Fruit fly (Drosophila melanogaster): ENCODE results near the gene CG31954.

Gene CG31954

DNA sequence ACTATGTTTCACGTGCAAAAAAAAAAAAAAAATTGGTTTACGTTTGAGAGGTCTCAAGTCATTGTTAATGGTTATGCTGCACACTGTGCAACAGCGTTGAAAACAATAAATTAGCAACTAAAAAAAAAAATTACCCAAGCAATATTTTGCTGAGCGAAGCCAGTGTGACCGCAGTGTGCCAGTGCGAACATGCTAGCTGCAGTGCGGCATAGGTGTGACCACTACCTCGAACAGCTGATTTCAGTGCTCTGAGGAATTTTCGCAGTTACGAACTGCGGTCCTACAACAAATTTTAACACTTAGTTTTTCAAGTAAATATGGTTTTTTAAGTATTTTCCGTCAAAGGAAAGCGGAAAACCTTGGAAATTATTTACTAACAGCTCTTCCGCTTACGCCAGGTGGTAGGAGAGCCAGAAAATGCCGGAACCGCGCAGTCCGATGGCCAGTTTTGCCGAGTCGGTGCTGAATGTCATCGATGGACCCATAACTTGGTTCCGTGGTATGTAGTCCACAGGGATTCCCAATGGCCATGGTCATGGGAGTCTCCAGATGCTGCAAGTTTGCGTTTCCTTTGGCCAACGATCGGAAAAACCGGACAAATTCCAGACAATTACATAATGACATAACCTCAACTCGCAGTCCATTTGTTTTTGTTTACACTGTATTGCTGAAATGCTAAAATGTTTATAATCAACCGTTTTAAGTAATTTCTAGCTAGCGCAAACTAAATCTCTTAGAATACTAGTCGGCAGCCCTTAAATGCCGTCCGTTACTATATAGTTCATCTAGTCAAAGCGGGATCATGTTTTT is 43.8 kb downstream of the CG31954 start, which contains the start of the genes msl-2 and ND-PDSW (continued):
- TF ChIP-seq Opbp (GFP tag; IDR thresholded peaks at IDR 0.05; ENCODE audit: partially characterized antibody): peak; percentile 45; the same call in 2 of the 3 replicates
- no peak for TF ChIP-seq CG2875 (GFP tag; optimal IDR thresholded peaks at IDR 0.05)
- no peak for TF ChIP-seq tll (GFP tag; optimal IDR thresholded peaks at IDR 0.05)
- TF ChIP-seq CG7928 (GFP tag; optimal IDR thresholded peaks at IDR 0.05): no peak
- no peak for TF ChIP-seq br (optimal IDR thresholded peaks at IDR 0.05)
- TF ChIP-seq fd102C (GFP tag; optimal IDR thresholded peaks at IDR 0.05): no peak
- TF ChIP-seq Oaz (GFP tag; IDR thresholded peaks at IDR 0.05): no peak
- no peak for TF ChIP-seq lilli (GFP tag; optimal IDR thresholded peaks at IDR 0.05)
- no peak for TF ChIP-seq HLH54F (GFP tag; optimal IDR thresholded peaks at IDR 0.05)
- no peak for TF ChIP-seq yki (optimal IDR thresholded peaks at IDR 0.05)
- no peak for TF ChIP-seq Max (GFP tag; optimal IDR thresholded peaks at IDR 0.05)
- no peak for TF ChIP-seq Side (GFP tag; optimal IDR thresholded peaks at IDR 0.05)
- no peak for TF ChIP-seq CG17829 (tag; optimal IDR thresholded peaks at IDR 0.05)
- no peak for TF ChIP-seq crc (GFP tag; optimal IDR thresholded peaks at IDR 0.05)
- no peak for TF ChIP-seq vfl (GFP tag; optimal IDR thresholded peaks at IDR 0.05)
- peak; percentile 44 for TF ChIP-seq dm (GFP tag; optimal IDR thresholded peaks at IDR 0.05)
- no peak for TF ChIP-seq gt (GFP tag; IDR thresholded peaks at IDR 0.05)
- TF ChIP-seq CG18476 (GFP tag; optimal IDR thresholded peaks at IDR 0.05): no peak
- no peak for TF ChIP-seq fd3F (GFP tag; optimal IDR thresholded peaks at IDR 0.05)
- peak; percentile 26 for TF ChIP-seq phol (tag; optimal IDR thresholded peaks at IDR 0.05)
- TF ChIP-seq odd (GFP tag; optimal IDR thresholded peaks at IDR 0.05): no peak
- TF ChIP-seq CG11695 (GFP tag; IDR thresholded peaks at IDR 0.05): no peak
- TF ChIP-seq CG7745 (tag; optimal IDR thresholded peaks at IDR 0.05): no peak
- no peak for TF ChIP-seq Doc2 (GFP tag; IDR thresholded peaks at IDR 0.05)
- no peak for TF ChIP-seq disco-r (GFP tag; optimal IDR thresholded peaks at IDR 0.05)
- TF ChIP-seq CG8478 (optimal IDR thresholded peaks at IDR 0.05): no peak
- TF ChIP-seq CG4328 (GFP tag; optimal IDR thresholded peaks at IDR 0.05): no peak
- no peak for TF ChIP-seq grn (GFP tag; optimal IDR thresholded peaks at IDR 0.05)
- no peak for TF ChIP-seq CG11504 (tag; optimal IDR thresholded peaks at IDR 0.05)
- TF ChIP-seq Awh (GFP tag; IDR thresholded peaks at IDR 0.05): no peak
- no peak for TF ChIP-seq CG4404 (GFP tag; IDR thresholded peaks at IDR 0.05)
- TF ChIP-seq CG12659 (GFP tag; optimal IDR thresholded peaks at IDR 0.05): peak; percentile 62
- no peak for TF ChIP-seq salm (tag; optimal IDR thresholded peaks at IDR 0.05)
- no peak for TF ChIP-seq CG15601 (tag; optimal IDR thresholded peaks at IDR 0.05)
- no peak for TF ChIP-seq maf-S (GFP tag; optimal IDR thresholded peaks at IDR 0.05)
- no peak for TF ChIP-seq CG18764 (GFP tag; optimal IDR thresholded peaks at IDR 0.05)
- no peak for TF ChIP-seq pros (GFP tag; optimal IDR thresholded peaks at IDR 0.05)
- no peak for TF ChIP-seq ATbp (GFP tag; optimal IDR thresholded peaks at IDR 0.05)
- no peak for TF ChIP-seq row (GFP tag; IDR thresholded peaks at IDR 0.05)
- TF ChIP-seq eyg (GFP tag; optimal IDR thresholded peaks at IDR 0.05): no peak
- no peak for TF ChIP-seq sd (tag; optimal IDR thresholded peaks at IDR 0.05)
- no peak for TF ChIP-seq TFAM (GFP tag; optimal IDR thresholded peaks at IDR 0.05)
- peak; percentile 41 for TF ChIP-seq zen (tag; optimal IDR thresholded peaks at IDR 0.05)
- TF ChIP-seq shn (GFP tag; optimal IDR thresholded peaks at IDR 0.05): no peak
- TF ChIP-seq CG17186 (GFP tag; optimal IDR thresholded peaks at IDR 0.05): peak; percentile 6
- no peak for TF ChIP-seq CG6254 (GFP tag; optimal IDR thresholded peaks at IDR 0.05)
- TF ChIP-seq wor (GFP tag; IDR thresholded peaks at IDR 0.05): no peak
- TF ChIP-seq hth (optimal IDR thresholded peaks at IDR 0.05): no peak
- no peak for TF ChIP-seq CG13296 (GFP tag; optimal IDR thresholded peaks at IDR 0.05)
- TF ChIP-seq Trl (optimal IDR thresholded peaks at IDR 0.05): no peak
- TF ChIP-seq Trl (GFP tag; optimal IDR thresholded peaks at IDR 0.05): no peak
- TF ChIP-seq MESR4 (GFP tag; optimal IDR thresholded peaks at IDR 0.05): peak; percentile 37
